Fruit fly (Drosophila melanogaster) whole organism, embryonic: ENCODE measurements around the gene CG1309.
A peak's percentile ranks its signal among the peaks of the same experiment; 100 is the strongest.

Experiments used
- BtbVII ChIP-seq: fragments of 200-800 bp; sonication (Bioruptor generic); optimal IDR thresholded peaks from 3 replicates; lab custom pipeline; 2017; ENCODE audit warnings: missing biosample characterization, mild to moderate bottlenecking, missing genetic modification characterization
- CG11085 ChIP-seq: fragments of 200-800 bp; sonication (Bioruptor generic); IDR thresholded peaks from 2 replicates; pipeline ENCODE4 v1.3.6; 2022; ENCODE audit warnings: missing biosample characterization, missing genetic modification characterization
- CG12104 ChIP-seq: fragments of 200-800 bp; sonication (Bioruptor generic); optimal IDR thresholded peaks from 3 replicates; lab custom pipeline; 2016; ENCODE audit warnings: missing biosample characterization, missing genetic modification characterization
- CG12236 ChIP-seq: fragments of 200-800 bp; sonication (Bioruptor generic); optimal IDR thresholded peaks from 2 replicates; lab custom pipeline; 2016; ENCODE audit warnings: missing biosample characterization, missing genetic modification characterization
- CG12391 ChIP-seq: fragments of 200-800 bp; sonication (Bioruptor generic); optimal IDR thresholded peaks from 3 replicates; lab custom pipeline; 2018; ENCODE audit warnings: missing biosample characterization, mild to moderate bottlenecking, missing genetic modification characterization, moderate library complexity
- CG12769 ChIP-seq: fragments of 200-800 bp; sonication (Bioruptor generic); optimal IDR thresholded peaks from 2 replicates; lab custom pipeline; 2019; ENCODE audit warnings: missing biosample characterization, mild to moderate bottlenecking, missing genetic modification characterization, moderate library complexity
- CG13296 ChIP-seq: fragments of 200-800 bp; sonication (Bioruptor generic); optimal IDR thresholded peaks from 3 replicates; lab custom pipeline; 2018; ENCODE audit warnings: missing biosample characterization, mild to moderate bottlenecking, missing genetic modification characterization
- CG14860 ChIP-seq: fragments of 200-800 bp; sonication (Bioruptor generic); IDR thresholded peaks from 3 replicates; pipeline ENCODE4 v1.3.6; 2022; ENCODE audit warnings: missing biosample characterization, missing genetic modification characterization; ENCODE audit not compliant: partially characterized antibody
- CG1647 ChIP-seq: fragments of 200-800 bp; sonication (Bioruptor generic); optimal IDR thresholded peaks from 3 replicates; lab custom pipeline; 2016; ENCODE audit warnings: missing biosample characterization, missing genetic modification characterization
- CG17328 ChIP-seq: fragments of 200-800 bp; sonication (Bioruptor generic); IDR thresholded peaks from 2 replicates; pipeline ENCODE4 v1.3.6; 2022; ENCODE audit warnings: missing biosample characterization, missing genetic modification characterization
- CG32767 ChIP-seq: fragments of 200-800 bp; sonication (Bioruptor generic); IDR thresholded peaks from 2 replicates; pipeline ENCODE4 v1.3.6; 2022; ENCODE audit warnings: missing biosample characterization, missing genetic modification characterization
- CG33213 ChIP-seq: fragments of 200-800 bp; sonication (Bioruptor generic); optimal IDR thresholded peaks from 3 replicates; lab custom pipeline; 2016; ENCODE audit warnings: missing biosample characterization, missing genetic modification characterization
- CG7786 ChIP-seq: fragments of 200-800 bp; sonication (Bioruptor generic); optimal IDR thresholded peaks from 2 replicates; lab custom pipeline; 2016; ENCODE audit warnings: missing biosample characterization, missing genetic modification characterization
- CG8388 ChIP-seq: fragments of 200-800 bp; sonication (Bioruptor generic); optimal IDR thresholded peaks from 2 replicates; lab custom pipeline; 2019; ENCODE audit warnings: missing biosample characterization, mild to moderate bottlenecking, missing genetic modification characterization, moderate library complexity
- CG9609 ChIP-seq: fragments of 200-800 bp; sonication (Bioruptor generic); optimal IDR thresholded peaks from 3 replicates; lab custom pipeline; 2016; ENCODE audit warnings: missing biosample characterization, missing genetic modification characterization
- CG9797 ChIP-seq: fragments of 200-800 bp; sonication (Bioruptor generic); optimal IDR thresholded peaks from 3 replicates; lab custom pipeline; 2018; ENCODE audit warnings: missing biosample characterization, mild to moderate bottlenecking, missing genetic modification characterization
- D ChIP-seq, 2 experiments: fragments of 200-800 bp in 1 of 2; fragments of >200 bp in 1 of 2; sonication (Bioruptor generic) in 1 of 2; optimal IDR thresholded peaks; 2 replicates in 1 of 2; 3 replicates in 1 of 2; lab custom pipeline; 2017; ENCODE audit warnings: mild to moderate bottlenecking in 1 of 2, missing biosample characterization in 1 of 2, missing genetic modification characterization in 1 of 2, missing genetic modification reagents in 1 of 2
- Dp ChIP-seq: fragments of 200-800 bp; sonication (Bioruptor generic); optimal IDR thresholded peaks from 2 replicates; lab custom pipeline; 2018; ENCODE audit warnings: missing biosample characterization, mild to moderate bottlenecking, missing genetic modification characterization, moderate library complexity
- E2f1 ChIP-seq: fragments of 200-800 bp; sonication (Bioruptor generic); IDR thresholded peaks from 2 replicates; pipeline ENCODE4 v1.3.6; 2022; ENCODE audit warnings: missing biosample characterization, missing genetic modification characterization
- HmgZ ChIP-seq: fragments of 200-800 bp; sonication (Bioruptor generic); optimal IDR thresholded peaks from 2 replicates; lab custom pipeline; 2018; ENCODE audit warnings: missing biosample characterization, mild to moderate bottlenecking, missing genetic modification characterization
- Kr ChIP-seq: fragments of 200-800 bp; sonication (Bioruptor generic); optimal IDR thresholded peaks from 2 replicates; lab custom pipeline; 2017; ENCODE audit warnings: missing biosample characterization, mild to moderate bottlenecking, missing genetic modification characterization
- MESR4 ChIP-seq: fragments of 200-800 bp; sonication (Bioruptor generic); optimal IDR thresholded peaks from 2 replicates; lab custom pipeline; 2018; ENCODE audit warnings: missing biosample characterization, mild to moderate bottlenecking, missing genetic modification characterization, moderate library complexity
- MTF-1 ChIP-seq: fragments of 200-800 bp; sonication (Bioruptor generic); optimal IDR thresholded peaks from 2 replicates; lab custom pipeline; 2018; ENCODE audit warnings: missing biosample characterization, mild to moderate bottlenecking, missing genetic modification characterization, borderline replicate concordance
- Mad ChIP-seq: fragments of 200-800 bp; sonication (Bioruptor generic); optimal IDR thresholded peaks from 2 replicates; lab custom pipeline; 2016; ENCODE audit warnings: missing biosample characterization, missing genetic modification characterization
- Med ChIP-seq: fragments of 200-800 bp; sonication (Bioruptor generic); peaks from one replicate; lab custom pipeline; 2016; ENCODE audit warnings: missing biosample characterization, missing genetic modification characterization, mild to moderate bottlenecking, inconsistent platforms, moderate library complexity
- NFAT ChIP-seq: fragments of 200-800 bp; sonication (Bioruptor generic); IDR thresholded peaks from 2 replicates; pipeline ENCODE4 v1.3.6; 2022; ENCODE audit warnings: missing biosample characterization, missing genetic modification characterization
- Neu2 ChIP-seq: fragments of 200-800 bp; sonication (Bioruptor generic); optimal IDR thresholded peaks from 3 replicates; lab custom pipeline; 2016; ENCODE audit warnings: missing biosample characterization, missing genetic modification characterization, borderline replicate concordance
- Tbp ChIP-seq: fragments of >200 bp; optimal IDR thresholded peaks from 2 replicates; lab custom pipeline; 2018; ENCODE audit warnings: missing biosample characterization, missing genetic modification characterization
- YL-1 ChIP-seq: fragments of 200-800 bp; sonication (Bioruptor generic); optimal IDR thresholded peaks from 3 replicates; lab custom pipeline; 2017; ENCODE audit warnings: missing biosample characterization, mild to moderate bottlenecking, missing genetic modification characterization
- ara ChIP-seq: fragments of 200-800 bp; sonication (Bioruptor generic); IDR thresholded peaks from 2 replicates; pipeline ENCODE4 v1.3.6; 2022; ENCODE audit warnings: missing biosample characterization, missing genetic modification characterization
- ato ChIP-seq: fragments of 200-800 bp; sonication (Bioruptor generic); IDR thresholded peaks from 2 replicates; pipeline ENCODE4 v1.3.6; 2022; ENCODE audit warnings: missing biosample characterization, missing genetic modification characterization; ENCODE audit not compliant: partially characterized antibody
- bowl ChIP-seq: fragments of 200-800 bp; sonication (Bioruptor generic); IDR thresholded peaks from 2 replicates; pipeline ENCODE4 v1.3.6; 2022; ENCODE audit warnings: missing biosample characterization, missing genetic modification characterization
- cas ChIP-seq: fragments of 200-800 bp; sonication (Bioruptor generic); IDR thresholded peaks from 2 replicates; pipeline ENCODE4 v1.3.6; 2022; ENCODE audit warnings: missing biosample characterization, missing genetic modification characterization
- chif ChIP-seq, 2 experiments: fragments of 200-800 bp; sonication (Bioruptor generic); optimal IDR thresholded peaks; 3 replicates each; lab custom pipeline; 2016; ENCODE audit warnings: missing biosample characterization in 2 of 2, missing genetic modification characterization in 2 of 2
- ci ChIP-seq: fragments of 200-800 bp; sonication (Bioruptor generic); IDR thresholded peaks from 3 replicates; pipeline ENCODE4 v1.3.6; 2022; ENCODE audit warnings: missing biosample characterization, missing genetic modification characterization
- crp ChIP-seq, 2 experiments: fragments of 200-800 bp; sonication (Bioruptor generic); optimal IDR thresholded peaks; 2 replicates in 1 of 2; 3 replicates in 1 of 2; lab custom pipeline; 2017; ENCODE audit warnings: missing biosample characterization in 2 of 2, missing genetic modification characterization in 2 of 2, mild to moderate bottlenecking in 1 of 2, moderate library complexity in 1 of 2
- cwo ChIP-seq: fragments of 200-800 bp; sonication (Bioruptor generic); optimal IDR thresholded peaks from 3 replicates; lab custom pipeline; 2017; ENCODE audit warnings: missing biosample characterization, missing genetic modification characterization, mild to moderate bottlenecking, moderate library complexity, missing genetic modification reagents
- gem ChIP-seq: fragments of 200-800 bp; sonication (Bioruptor generic); optimal IDR thresholded peaks from 2 replicates; lab custom pipeline; 2019; ENCODE audit warnings: missing biosample characterization, mild to moderate bottlenecking, missing genetic modification characterization, moderate library complexity
- grn ChIP-seq: fragments of 200-800 bp; sonication (Bioruptor generic); optimal IDR thresholded peaks from 3 replicates; lab custom pipeline; 2017; ENCODE audit warnings: missing biosample characterization, missing genetic modification characterization
- her ChIP-seq: fragments of 200-800 bp; sonication (Bioruptor generic); optimal IDR thresholded peaks from 2 replicates; lab custom pipeline; 2016; ENCODE audit warnings: missing biosample characterization, missing genetic modification characterization
- hkb ChIP-seq, 2 experiments: fragments of 200-800 bp in 1 of 2; fragments of >200 bp in 1 of 2; sonication (Bioruptor generic) in 1 of 2; IDR thresholded peaks in 1 of 2; optimal IDR thresholded peaks in 1 of 2; 2 replicates each; pipeline versions ENCODE4 v1.3.6 to Lab custom; 2017 to 2022; ENCODE audit warnings: missing biosample characterization in 1 of 2, missing genetic modification characterization in 1 of 2
- jumu ChIP-seq: fragments of 200-800 bp; sonication (Bioruptor generic); optimal IDR thresholded peaks from 3 replicates; lab custom pipeline; 2016; ENCODE audit warnings: missing biosample characterization, missing genetic modification characterization
- ken ChIP-seq: fragments of 200-800 bp; sonication (Bioruptor generic); IDR thresholded peaks from 3 replicates; pipeline ENCODE4 v1.3.6; 2022; ENCODE audit warnings: missing biosample characterization, missing genetic modification characterization
- pan ChIP-seq, 4 experiments: fragments of >200 bp in 3 of 4; fragments of 200-800 bp in 1 of 4; sonication (Bioruptor generic) in 1 of 4; optimal IDR thresholded peaks in 3 of 4; IDR thresholded peaks in 1 of 4; 2 replicates each; pipeline versions ENCODE4 v1.3.6 to Lab custom; 2017 to 2022; ENCODE audit warnings: missing biosample characterization in 2 of 4, missing genetic modification characterization in 2 of 4, mixed read lengths in 1 of 4
- sd ChIP-seq: fragments of 200-800 bp; sonication (Bioruptor generic); optimal IDR thresholded peaks from 3 replicates; lab custom pipeline; 2018; ENCODE audit warnings: missing biosample characterization, mild to moderate bottlenecking, missing genetic modification characterization, moderate library complexity
- stwl ChIP-seq: fragments of 200-800 bp; sonication (Bioruptor generic); optimal IDR thresholded peaks from 3 replicates; lab custom pipeline; 2018; ENCODE audit warnings: missing biosample characterization, mild to moderate bottlenecking, missing genetic modification characterization, moderate library complexity
- sug ChIP-seq: fragments of 200-800 bp; optimal IDR thresholded peaks from 2 replicates; lab custom pipeline; 2019; ENCODE audit warnings: missing biosample characterization, mild to moderate bottlenecking, missing genetic modification characterization, moderate library complexity
- trem ChIP-seq: fragments of 200-800 bp; optimal IDR thresholded peaks from 3 replicates; lab custom pipeline; 2019; ENCODE audit warnings: missing biosample characterization, mild to moderate bottlenecking, missing genetic modification characterization, moderate library complexity
- vfl ChIP-seq: fragments of 200-800 bp; sonication (Bioruptor generic); optimal IDR thresholded peaks from 2 replicates; lab custom pipeline; 2016; ENCODE audit warnings: missing biosample characterization, missing genetic modification characterization

CG1309 gene

dm6 chr3L:4282627-4283026 lies 23.4 kb downstream of the CG1309 start, which contains the start of gene CG11583 (continued):
- peak in 1 of 2 experiments; percentile 9 for TF ChIP-seq crp (GFP tag; optimal IDR thresholded peaks at IDR 0.05; lab: Kevin White, UChicago)
- peak; percentile 5 for TF ChIP-seq BtbVII
- TF ChIP-seq CG33213 (GFP tag; lab: Kevin White, UChicago) = peak; percentile 39
- TF ChIP-seq CG14860 (GFP tag; lab: Robert Waterston, UW) = no peak
- TF ChIP-seq Dp = peak; percentile 74
- TF ChIP-seq grn = no peak
- no peak for TF ChIP-seq ara (GFP tag; lab: Robert Waterston, UW)
- peak; percentile 48 for TF ChIP-seq CG12391 (tag; lab: Kevin White, UChicago)
- TF ChIP-seq CG11085 (GFP tag; lab: Robert Waterston, UW) = no peak
- TF ChIP-seq sd = no peak
- TF ChIP-seq ato (GFP tag; lab: Robert Waterston, UW) = no peak
- TF ChIP-seq ken (GFP tag; lab: Robert Waterston, UW) = no peak
- peak; percentile 88 for TF ChIP-seq YL-1 (GFP tag; lab: Kevin White, UChicago)
- TF ChIP-seq NFAT (GFP tag; lab: Robert Waterston, UW) = peak; percentile 48; the same call in 1 of the 2 replicates
- peak; percentile 31 for TF ChIP-seq her (GFP tag; lab: Kevin White, UChicago)
- TF ChIP-seq E2f1 (GFP tag; lab: Robert Waterston, UW) = no peak
- peak; percentile 40 for TF ChIP-seq CG7786
- TF ChIP-seq gem (tag; lab: Kevin White, UChicago) = no peak
- no peak for TF ChIP-seq Neu2 (GFP tag; lab: Kevin White, UChicago)
- no peak for TF ChIP-seq sug (tag; lab: Kevin White, UChicago)
- TF ChIP-seq CG12769 (tag; lab: Kevin White, UChicago) = no peak
- TF ChIP-seq MTF-1 = no peak
- TF ChIP-seq CG32767 (GFP tag; lab: Robert Waterston, UW) = no peak
- no peak for TF ChIP-seq Tbp
- TF ChIP-seq D (optimal IDR thresholded peaks at IDR 0.05; lab: Kevin White, UChicago) = no peak
- no peak for TF ChIP-seq D (GFP tag; optimal IDR thresholded peaks at IDR 0.05; lab: Kevin White, UChicago)
- no peak for TF ChIP-seq Kr (GFP tag; lab: Kevin White, UChicago)
- TF ChIP-seq MESR4 = peak; percentile 83
- no peak for TF ChIP-seq CG8388 (GFP tag; lab: Kevin White, UChicago)
- no peak for TF ChIP-seq cas (GFP tag; lab: Robert Waterston, UW)
- TF ChIP-seq CG13296 (GFP tag; lab: Kevin White, UChicago) = no peak
- TF ChIP-seq vfl (GFP tag; lab: Kevin White, UChicago) = peak; percentile 47
- TF ChIP-seq CG1647 (GFP tag; lab: Kevin White, UChicago) = peak; percentile 55
- peak; percentile 64; the same call in 1 of the 3 replicates for TF ChIP-seq ci (GFP tag; lab: Robert Waterston, UW)
- TF ChIP-seq trem (tag; lab: Kevin White, UChicago) = peak; percentile 5
- TF ChIP-seq stwl = peak; percentile 92
- TF ChIP-seq cwo (GFP tag; lab: Kevin White, UChicago) = peak; percentile 93
- peak; percentile 24 for TF ChIP-seq Mad
- TF ChIP-seq CG9609 = peak; percentile 38
- TF ChIP-seq jumu (GFP tag; lab: Kevin White, UChicago) = peak; percentile 29
- TF ChIP-seq CG12236 (GFP tag; lab: Kevin White, UChicago) = no peak
- no peak for TF ChIP-seq pan (optimal IDR thresholded peaks at IDR 0.05; lab: Kevin White, UChicago)
- peak in 1 of 2 experiments; percentile 17 for TF ChIP-seq pan (GFP tag; optimal IDR thresholded peaks at IDR 0.05 in 1 of 2, IDR thresholded peaks at IDR 0.05 in 1 of 2)
- peak; percentile 93 for TF ChIP-seq Med (GFP tag; lab: Kevin White, UChicago)
- TF ChIP-seq bowl = no peak
- peak; percentile 21 to 38 for TF ChIP-seq chif (GFP tag; optimal IDR thresholded peaks at IDR 0.05; lab: Kevin White, UChicago)
- TF ChIP-seq hkb (optimal IDR thresholded peaks at IDR 0.05; lab: Kevin White, UChicago) = no peak
- peak; percentile 16; the same call in 1 of the 2 replicates for TF ChIP-seq hkb (GFP tag; IDR thresholded peaks at IDR 0.05; lab: Robert Waterston, UW)
- peak; percentile 36 for TF ChIP-seq CG9797 (GFP tag; lab: Kevin White, UChicago)
- peak; percentile 52 for TF ChIP-seq HmgZ (tag; lab: Kevin White, UChicago)
- TF ChIP-seq CG17328 (GFP tag; lab: Robert Waterston, UW) = no peak
- no peak for TF ChIP-seq CG12104 (GFP tag; lab: Kevin White, UChicago)
